Worm (Caenorhabditis elegans): ENCODE data around the gene ahsa-1.

DNA sequence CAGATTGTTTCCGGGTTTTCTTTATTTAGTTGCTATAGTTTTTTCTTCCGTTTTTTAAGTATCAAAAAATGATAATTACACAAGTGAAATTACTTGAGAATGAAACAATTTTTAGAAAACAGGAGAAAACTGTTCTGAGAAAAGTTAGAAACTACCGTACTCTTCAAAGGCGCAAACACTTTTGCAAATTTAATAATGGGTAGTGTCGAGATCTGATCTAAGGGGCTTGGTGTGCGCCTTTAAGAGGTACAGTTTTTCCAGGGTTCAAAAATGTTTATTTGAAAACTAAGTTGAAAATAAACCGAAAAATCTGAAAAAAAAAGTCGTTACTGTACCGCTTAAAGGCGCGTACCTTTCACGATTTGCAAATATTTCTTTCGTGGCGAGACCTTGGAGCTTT lies 24.6 kb downstream of the ahsa-1 start:
- TF ChIP-seq cog-1 (tag; optimal IDR thresholded peaks at IDR 0.05) = no peak
- TF ChIP-seq ztf-23 (GFP tag; IDR thresholded peaks at IDR 0.05) = no peak
- no peak for TF ChIP-seq tab-1 (GFP tag; IDR thresholded peaks at IDR 0.05)
- no peak for TF ChIP-seq med-1 (GFP tag; optimal IDR thresholded peaks at IDR 0.05; ENCODE audit: insufficient read depth)
- no peak for TF ChIP-seq flt-1 (GFP tag; IDR thresholded peaks at IDR 0.05)
- TF ChIP-seq klf-2 (GFP tag; conservative IDR thresholded peaks at IDR 0.05) = no peak
